Worm (Caenorhabditis elegans) whole organism, L4 larva: ENCODE results near the gene F02E8.4.

Source experiments
- F10B5.3 ChIP-seq: sonication (generic microtip); optimal IDR thresholded peaks from 2 replicates; lab custom pipeline; 2016; ENCODE audit warnings: mild to moderate bottlenecking, missing genetic modification characterization, missing compliant biosample characterization
- F26F4.8 ChIP-seq: fragments of 200-800 bp; sonication (Bioruptor generic); conservative IDR thresholded peaks from 2 replicates; pipeline ENCODE4 v1.3.6; 2022; ENCODE audit warnings: missing genetic modification characterization, missing compliant biosample characterization
- F44E2.7 ChIP-seq: fragments of 200-800 bp; sonication (Bioruptor generic); IDR thresholded peaks from 2 replicates; pipeline ENCODE4 v2.1.2; 2022; ENCODE audit warnings: missing genetic modification characterization, missing compliant biosample characterization
- T20F7.1 ChIP-seq: fragments of 200-800 bp; sonication (Bioruptor generic); optimal IDR thresholded peaks from 2 replicates; lab custom pipeline; 2018; ENCODE audit warnings: mild to moderate bottlenecking, missing genetic modification characterization, missing compliant biosample characterization
- Y75B8A.6 ChIP-seq: fragments of 200-800 bp; sonication (Bioruptor generic); IDR thresholded peaks from 2 replicates; pipeline ENCODE4 v1.3.6; 2022; ENCODE audit warnings: missing genetic modification reagents, missing genetic modification characterization, missing compliant biosample characterization
- aha-1 ChIP-seq: fragments of 150-350 bp; peaks from one replicate; lab custom pipeline; 2014; ENCODE audit warnings: missing biosample characterization, missing genetic modification characterization
- ceh-28 ChIP-seq: fragments of 150-350 bp; optimal IDR thresholded peaks from 2 replicates; lab custom pipeline; 2014; ENCODE audit warnings: missing biosample characterization, missing genetic modification reagents, missing genetic modification characterization
- daf-16 ChIP-seq, 3 experiments: sonication (generic microtip); optimal IDR thresholded peaks; 2 replicates each; lab custom pipeline; 2016 to 2017; ENCODE audit warnings: missing genetic modification characterization in 3 of 3, missing genetic modification reagents in 3 of 3, mild to moderate bottlenecking in 2 of 3, missing compliant biosample characterization in 2 of 3, missing biosample characterization in 1 of 3, moderate library complexity in 1 of 3
- daf-19 ChIP-seq: fragments of 200-800 bp; sonication (Bioruptor generic); conservative IDR thresholded peaks from 2 replicates; pipeline ENCODE4 v1.3.6; 2022; ENCODE audit warnings: missing genetic modification characterization, missing compliant biosample characterization
- daf-8 ChIP-seq: fragments of 200-800 bp; sonication (Bioruptor generic); IDR thresholded peaks from 2 replicates; pipeline ENCODE4 v1.3.6; 2022; ENCODE audit warnings: missing genetic modification characterization, missing compliant biosample characterization
- dpl-1 ChIP-seq: fragments of 150-350 bp; optimal IDR thresholded peaks from 2 replicates; lab custom pipeline; 2014; ENCODE audit warnings: missing biosample characterization, missing genetic modification reagents, missing genetic modification characterization
- dve-1 ChIP-seq: sonication (generic microtip); optimal IDR thresholded peaks from 2 replicates; lab custom pipeline; 2017; ENCODE audit warnings: antibody characterized with exemption, mild to moderate bottlenecking, missing genetic modification characterization, missing compliant biosample characterization; ENCODE audit not compliant: insufficient read depth
- egl-43 ChIP-seq: fragments of 200-800 bp; sonication (Bioruptor generic); IDR thresholded peaks from 2 replicates; pipeline ENCODE4 v1.3.6; 2022; ENCODE audit warnings: missing genetic modification reagents, missing genetic modification characterization, missing compliant biosample characterization
- fos-1 ChIP-seq: fragments of 150-350 bp; optimal IDR thresholded peaks from 2 replicates; lab custom pipeline; 2014; ENCODE audit warnings: missing biosample characterization, missing genetic modification characterization
- hif-1 ChIP-seq, 2 experiments: sonication (generic microtip); optimal IDR thresholded peaks; 2 replicates each; lab custom pipeline; 2016 to 2017; ENCODE audit warnings: missing compliant biosample characterization in 2 of 2, missing genetic modification characterization in 2 of 2, missing genetic modification reagents in 2 of 2, missing genotype in 2 of 2, mild to moderate bottlenecking in 1 of 2
- hlh-30 ChIP-seq: sonication (generic microtip); optimal IDR thresholded peaks from 2 replicates; lab custom pipeline; 2017; ENCODE audit warnings: antibody characterized with exemption, mild to moderate bottlenecking, missing genetic modification characterization, missing compliant biosample characterization; ENCODE audit not compliant: insufficient read depth
- hmg-1.1 ChIP-seq: fragments of 200-800 bp; sonication (Bioruptor generic); IDR thresholded peaks from 2 replicates; pipeline ENCODE4 v1.3.6; 2022; ENCODE audit warnings: missing genetic modification reagents, missing genetic modification characterization, missing compliant biosample characterization
- lin-29 ChIP-seq: fragments of 200-800 bp; sonication (Bioruptor generic); IDR thresholded peaks from 2 replicates; pipeline ENCODE4 v1.3.6; 2022; ENCODE audit warnings: missing genetic modification reagents, missing genetic modification characterization, missing compliant biosample characterization
- lsy-2 ChIP-seq, 2 experiments: fragments of 150-350 bp in 1 of 2; sonication (generic microtip) in 1 of 2; optimal IDR thresholded peaks; 2 replicates each; lab custom pipeline; 2014 to 2017; ENCODE audit warnings: missing biosample characterization in 2 of 2, missing genetic modification characterization in 2 of 2
- mep-1 ChIP-seq: fragments of 150-350 bp; sonication (generic microtip); optimal IDR thresholded peaks from 3 replicates; lab custom pipeline; 2014; ENCODE audit warnings: missing biosample characterization, missing genetic modification characterization
- mxl-3 ChIP-seq: fragments of 200-800 bp; sonication (Bioruptor generic); optimal IDR thresholded peaks from 2 replicates; lab custom pipeline; 2018; ENCODE audit warnings: mild to moderate bottlenecking, missing genetic modification characterization, missing compliant biosample characterization
- nhr-102 ChIP-seq: sonication (generic microtip); optimal IDR thresholded peaks from 2 replicates; lab custom pipeline; 2016; ENCODE audit warnings: mild to moderate bottlenecking, missing genetic modification characterization, moderate library complexity, missing compliant biosample characterization
- nhr-11 ChIP-seq: fragments of 150-350 bp; optimal IDR thresholded peaks from 2 replicates; lab custom pipeline; 2014; ENCODE audit warnings: missing biosample characterization, missing genetic modification characterization
- nhr-28 ChIP-seq: fragments of 150-350 bp; optimal IDR thresholded peaks from 2 replicates; lab custom pipeline; 2014; ENCODE audit warnings: missing biosample characterization, missing genetic modification characterization
- nhr-41 ChIP-seq: fragments of 200-800 bp; sonication (Bioruptor generic); IDR thresholded peaks from 2 replicates; pipeline ENCODE4 v1.3.6; 2022; ENCODE audit warnings: missing genetic modification reagents, missing genetic modification characterization, missing compliant biosample characterization
- nhr-76 ChIP-seq: fragments of 150-350 bp; optimal IDR thresholded peaks from 2 replicates; lab custom pipeline; 2014; ENCODE audit warnings: missing biosample characterization, missing genetic modification characterization
- php-3 ChIP-seq: fragments of 200-800 bp; sonication (Bioruptor generic); IDR thresholded peaks from 2 replicates; pipeline ENCODE4 v1.3.6; 2022; ENCODE audit warnings: missing genetic modification reagents, missing genetic modification characterization, missing compliant biosample characterization
- pqm-1 ChIP-seq: sonication (generic microtip); optimal IDR thresholded peaks from 2 replicates; lab custom pipeline; 2017; ENCODE audit warnings: missing biosample characterization, missing genetic modification characterization
- unc-62 ChIP-seq, 3 experiments: fragments of 150-350 bp in 1 of 3; sonication (generic microtip); optimal IDR thresholded peaks in 2 of 3; peaks in 1 of 3; 1 replicate in 1 of 3; 2 replicates in 2 of 3; lab custom pipeline; 2014 to 2017; ENCODE audit warnings: missing biosample characterization in 3 of 3, missing genetic modification characterization in 3 of 3, missing genetic modification reagents in 3 of 3, missing genotype in 1 of 3
- zfp-3 ChIP-seq: fragments of 200-800 bp; sonication (Bioruptor generic); conservative IDR thresholded peaks from 2 replicates; pipeline ENCODE4 v1.3.6; 2022; ENCODE audit warnings: missing genetic modification reagents, missing genetic modification characterization, missing compliant biosample characterization
- zip-11 ChIP-seq: fragments of 200-800 bp; sonication (Bioruptor generic); IDR thresholded peaks from 2 replicates; pipeline ENCODE4 v1.3.6; 2022; ENCODE audit warnings: missing genetic modification characterization, missing compliant biosample characterization
- ztf-7 ChIP-seq: fragments of 150-350 bp; optimal IDR thresholded peaks from 2 replicates; lab custom pipeline; 2014; ENCODE audit warnings: missing biosample characterization, missing genetic modification characterization

Gene F02E8.4

DNA sequence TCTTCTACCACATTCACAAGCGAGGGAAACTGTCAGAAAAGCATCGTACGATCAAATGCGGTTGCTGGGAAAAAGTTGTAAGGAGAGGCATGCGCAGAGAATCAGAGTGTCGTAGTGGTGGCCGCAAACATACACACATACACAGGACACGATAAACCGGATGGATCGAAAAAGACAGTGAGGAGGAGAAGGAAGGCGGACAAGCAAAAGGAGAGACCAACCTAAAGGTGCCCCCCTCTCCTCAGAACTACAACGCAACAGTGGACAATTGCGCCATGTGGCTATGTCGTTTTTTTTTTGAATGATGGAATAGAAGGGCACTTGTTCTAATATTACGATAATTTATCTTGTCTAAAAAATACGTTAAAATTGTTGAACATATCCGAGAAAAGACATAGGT, 44.6 kb downstream of the F02E8.4 start:
- TF ChIP-seq mxl-3 (GFP tag; lab: Kevin White, UChicago) (peak; percentile 7), nhr-76 (tag; lab: Kevin White, UChicago) (no peak), hif-1 (tag; optimal IDR thresholded peaks at IDR 0.05; lab: Kevin White, UChicago) (no peak), lin-29 (GFP tag; lab: Robert Waterston, UW) (no peak), unc-62 (GFP tag; optimal IDR thresholded peaks at IDR 0.05 in 1 of 2; lab: Kevin White, UChicago) (peak in 1 of 2 experiments; percentile 67), unc-62 (tag; optimal IDR thresholded peaks at IDR 0.05; lab: Kevin White, UChicago) (no peak), hlh-30 (tag; lab: Kevin White, UChicago) (no peak), aha-1 (tag; lab: Kevin White, UChicago) (peak; percentile 63), F44E2.7 (GFP tag; lab: Robert Waterston, UW) (no peak)

DNA sequence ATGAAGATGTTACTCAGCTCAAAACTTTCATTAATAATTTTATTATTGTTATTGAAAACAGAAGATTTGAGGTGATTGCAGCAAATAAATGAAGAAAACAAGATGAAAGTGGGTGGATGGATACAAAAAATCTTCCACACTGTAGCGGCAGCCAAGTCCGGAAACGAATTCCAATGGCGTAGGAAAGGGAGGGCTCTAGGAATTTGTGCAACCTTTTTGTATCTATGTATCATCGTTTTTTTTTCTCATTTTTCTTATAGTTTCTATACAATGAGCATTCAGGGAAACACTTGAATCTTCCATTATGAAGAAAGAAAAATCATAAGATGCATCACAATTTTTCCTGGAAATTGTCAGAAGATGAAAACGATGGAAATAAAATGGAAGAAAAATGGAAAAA, 46.6 kb downstream of the F02E8.4 start:
- peak; percentile 92 for TF ChIP-seq aha-1 (tag; lab: Kevin White, UChicago)
- no peak for TF ChIP-seq F10B5.3 (tag; lab: Kevin White, UChicago)
- TF ChIP-seq zfp-3 (GFP tag; lab: Robert Waterston, UW), result no peak

DNA sequence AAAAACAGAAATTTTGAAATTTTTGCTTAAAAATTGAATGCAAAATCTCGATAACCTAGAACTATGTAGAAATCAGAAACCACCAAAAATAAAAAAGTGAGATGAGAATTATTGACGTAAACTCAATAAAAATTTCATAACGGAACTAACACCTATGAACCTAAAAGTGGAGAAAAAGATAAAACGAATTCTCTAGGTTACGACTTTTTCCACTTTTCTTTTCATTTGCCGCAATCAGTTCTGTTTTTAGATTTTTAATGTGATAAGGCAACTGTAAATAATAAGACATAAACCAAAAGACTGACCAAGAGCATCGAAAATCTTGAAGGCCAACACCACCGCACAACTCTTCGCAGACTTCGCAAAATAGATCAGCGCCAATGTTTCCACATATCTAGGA, 48.1 kb downstream of the F02E8.4 start:
- no peak for TF ChIP-seq hmg-1.1 (GFP tag; lab: Robert Waterston, UW)
- TF ChIP-seq daf-16 (GFP tag; optimal IDR thresholded peaks at IDR 0.05; lab: Kevin White, UChicago), result no peak
- TF ChIP-seq daf-16 (tag; optimal IDR thresholded peaks at IDR 0.05; lab: Kevin White, UChicago), result peak; percentile 58
- TF ChIP-seq fos-1 (tag; lab: Kevin White, UChicago), result no peak
- TF ChIP-seq dve-1 (tag; lab: Kevin White, UChicago), result peak; percentile 0
- peak; percentile 79 for TF ChIP-seq php-3 (GFP tag; lab: Robert Waterston, UW)
- TF ChIP-seq nhr-11 (tag; lab: Kevin White, UChicago), result no peak
- TF ChIP-seq Y75B8A.6 (GFP tag; lab: Robert Waterston, UW), result no peak
- peak; percentile 28 for TF ChIP-seq nhr-28 (tag; lab: Kevin White, UChicago)
- no peak for TF ChIP-seq T20F7.1 (GFP tag; lab: Kevin White, UChicago)
- TF ChIP-seq dpl-1, result no peak
- TF ChIP-seq zip-11 (GFP tag; lab: Robert Waterston, UW), result no peak
- TF ChIP-seq mep-1 (tag; lab: Kevin White, UChicago), result no peak
- no peak for TF ChIP-seq daf-19 (GFP tag; lab: Robert Waterston, UW)
- TF ChIP-seq unc-62 (GFP tag; optimal IDR thresholded peaks at IDR 0.05 in 1 of 2; lab: Kevin White, UChicago), result no peak
- no peak for TF ChIP-seq unc-62 (tag; optimal IDR thresholded peaks at IDR 0.05; lab: Kevin White, UChicago)
- TF ChIP-seq ztf-7 (tag; lab: Kevin White, UChicago), result no peak
- TF ChIP-seq ceh-28, result no peak
- no peak for TF ChIP-seq egl-43 (GFP tag; lab: Robert Waterston, UW)
- no peak for TF ChIP-seq nhr-41 (GFP tag; lab: Robert Waterston, UW)
- TF ChIP-seq pqm-1 (tag; lab: Kevin White, UChicago), result peak; percentile 72
- TF ChIP-seq F26F4.8 (GFP tag; lab: Robert Waterston, UW), result no peak
- no peak for TF ChIP-seq hlh-30 (tag; lab: Kevin White, UChicago)

DNA sequence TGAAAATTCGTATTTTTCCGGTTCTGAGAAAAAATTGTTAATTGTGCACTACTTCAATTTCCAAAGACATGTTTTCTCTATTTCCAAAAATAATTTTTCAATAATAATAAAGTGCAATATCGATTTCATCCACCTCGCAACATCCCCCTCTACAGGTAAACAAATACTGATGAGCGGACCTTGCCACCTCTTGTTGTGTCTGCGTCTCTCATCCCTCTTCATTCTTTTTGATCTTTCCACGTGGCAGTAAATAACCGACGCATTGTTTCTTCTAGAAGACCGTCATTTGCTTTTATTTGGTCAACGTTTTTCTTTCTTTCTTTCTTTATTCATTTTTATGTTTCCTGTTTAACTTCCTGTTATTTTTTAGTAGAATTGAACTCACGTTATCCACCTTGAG, 49.3 kb downstream of the F02E8.4 start:
- TF ChIP-seq ceh-28 (no peak), nhr-102 (tag; lab: Kevin White, UChicago) (no peak), unc-62 (GFP tag; optimal IDR thresholded peaks at IDR 0.05 in 1 of 2; lab: Kevin White, UChicago) (peak in 1 of 2 experiments; percentile 65), unc-62 (tag; optimal IDR thresholded peaks at IDR 0.05; lab: Kevin White, UChicago) (no peak), daf-8 (GFP tag; lab: Robert Waterston, UW) (no peak), lsy-2 (tag; optimal IDR thresholded peaks at IDR 0.05; lab: Kevin White, UChicago) (peak in 1 of 2 experiments; percentile 2), daf-16 (GFP tag; optimal IDR thresholded peaks at IDR 0.05; lab: Kevin White, UChicago) (peak in 1 of 2 experiments; percentile 84), daf-16 (tag; optimal IDR thresholded peaks at IDR 0.05; lab: Kevin White, UChicago) (no peak)
- TF ChIP-seq, all 104 proteins: peak for 3
